Fruit fly (Drosophila melanogaster): ENCODE data around the gene Jhbp1.

Jhbp1 gene

DNA sequence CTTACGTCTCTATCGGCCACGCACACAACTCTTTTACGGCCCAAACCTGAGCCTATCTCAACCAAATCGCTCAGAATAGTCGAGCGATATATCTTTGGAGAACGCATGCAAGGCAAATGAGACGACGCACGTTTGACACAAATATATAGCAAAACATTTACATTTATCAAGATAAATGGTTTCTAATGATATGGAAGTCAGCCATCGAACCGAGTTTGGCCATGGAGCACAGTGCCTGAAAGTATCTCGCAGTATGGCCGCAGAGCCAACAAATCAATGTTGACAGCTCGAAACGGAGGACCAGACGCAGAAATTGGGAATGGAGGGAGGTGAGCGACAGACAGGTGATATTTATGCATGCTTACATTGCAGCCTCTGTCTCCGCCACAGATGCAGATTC, 22.2 kb downstream of the Jhbp1 start:
- TF ChIP-seq CG17801 (GFP tag; optimal IDR thresholded peaks at IDR 0.05; ENCODE audit: partially characterized antibody), result no peak

dm6 chr3R:4989150-4990017, 24.1 kb downstream of the Jhbp1 start:
- no peak for TF ChIP-seq CG17801 (GFP tag; optimal IDR thresholded peaks at IDR 0.05; ENCODE audit: partially characterized antibody)

dm6 chr3R:4992227-4992737, 27.0 kb downstream of the Jhbp1 start:
- no peak for TF ChIP-seq CG17801 (GFP tag; optimal IDR thresholded peaks at IDR 0.05; ENCODE audit: partially characterized antibody)

DNA sequence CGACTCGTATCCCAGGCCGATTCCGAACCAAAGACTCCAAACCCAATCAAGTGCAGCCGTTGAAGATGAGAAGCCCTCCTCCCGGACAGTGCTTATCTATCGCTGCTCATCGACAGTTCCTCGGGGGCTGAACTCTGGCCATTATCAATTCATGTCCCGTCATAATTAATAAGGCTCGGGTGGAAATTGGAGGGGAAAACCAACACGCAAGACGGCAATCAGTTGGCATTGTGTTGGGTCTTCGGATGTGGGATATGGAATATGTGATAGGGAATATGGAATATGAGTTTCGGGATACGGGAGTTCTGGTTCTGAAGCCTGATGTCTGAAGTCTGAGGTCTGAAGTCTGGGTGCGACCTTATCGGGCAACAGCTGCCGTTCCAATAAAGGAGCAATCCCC, 28.1 kb downstream of the Jhbp1 start:
- TF ChIP-seq CG17801 (GFP tag; optimal IDR thresholded peaks at IDR 0.05; ENCODE audit: partially characterized antibody), result no peak

- no peak for TF ChIP-seq CG17801 (GFP tag; optimal IDR thresholded peaks at IDR 0.05; ENCODE audit: partially characterized antibody)
These were observed 29.4 kb downstream of the Jhbp1 start for dm6 chr3R:4994659-4995058.

DNA sequence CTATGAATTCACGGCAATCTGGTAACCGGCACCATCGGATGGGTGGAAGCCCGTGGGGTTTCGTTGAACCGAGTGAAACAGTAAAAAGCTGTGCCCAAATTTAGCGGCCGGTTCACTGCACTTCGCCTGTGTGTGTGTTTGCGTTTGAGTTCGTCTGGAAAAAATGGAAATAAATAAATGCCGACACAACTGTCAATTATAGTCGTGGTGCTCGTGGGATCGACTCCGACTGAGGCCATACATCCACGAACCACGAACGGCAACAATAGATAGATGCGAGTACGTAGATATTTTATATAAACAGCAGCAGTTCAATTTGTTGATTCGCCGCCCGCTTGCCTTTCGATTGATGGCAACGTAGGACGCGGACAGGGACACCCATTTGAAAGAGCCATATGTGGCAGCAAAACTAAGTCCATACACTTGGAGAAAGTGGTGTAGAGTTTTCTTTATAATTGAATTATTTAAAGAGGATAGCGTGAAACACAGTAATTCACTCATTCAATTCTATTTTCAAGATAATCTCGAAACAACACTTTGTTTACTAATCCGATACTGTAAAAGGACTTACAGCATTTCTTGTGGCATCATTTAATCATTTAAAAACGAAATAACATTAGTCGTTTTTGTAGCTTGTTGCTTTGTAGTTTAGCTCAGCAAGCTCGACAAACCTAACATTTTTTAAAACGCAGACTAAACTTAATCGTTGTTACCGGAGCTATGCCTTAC, 30.5 kb downstream of the Jhbp1 start:
- TF ChIP-seq CG17801 (GFP tag; optimal IDR thresholded peaks at IDR 0.05; ENCODE audit: partially characterized antibody), result no peak

DNA sequence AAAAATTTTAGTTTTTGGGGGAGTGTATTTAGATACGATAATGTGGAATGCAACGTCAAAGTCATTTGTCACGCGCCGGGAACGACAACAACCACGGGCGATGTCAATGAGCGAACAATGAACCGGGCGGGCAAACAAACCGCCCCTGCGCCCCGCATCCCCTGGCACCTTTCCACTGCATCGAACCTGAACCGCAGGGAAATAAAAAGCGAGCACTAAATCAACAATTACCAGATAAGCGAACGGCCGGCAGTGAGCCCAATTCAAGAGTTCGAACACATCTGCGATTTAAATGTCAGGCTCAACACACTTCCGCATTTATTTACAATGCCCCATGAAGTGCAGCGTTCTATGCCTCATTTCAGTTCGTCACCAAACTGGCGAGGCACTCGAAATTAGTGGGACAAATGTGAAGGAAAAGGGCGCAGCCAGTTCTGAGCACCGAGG, 31.3 kb downstream of the Jhbp1 start:
- no peak for TF ChIP-seq CG17801 (GFP tag; optimal IDR thresholded peaks at IDR 0.05; ENCODE audit: partially characterized antibody)

- peak; percentile 65 for TF ChIP-seq CG17801 (GFP tag; optimal IDR thresholded peaks at IDR 0.05; ENCODE audit: partially characterized antibody)
These were observed 32.4 kb downstream of the Jhbp1 start for dm6 chr3R:4997399-4998203.

dm6 chr3R:4998739-4999138, 33.5 kb downstream of the Jhbp1 start:
- no peak for TF ChIP-seq CG17801 (GFP tag; optimal IDR thresholded peaks at IDR 0.05; ENCODE audit: partially characterized antibody)

- TF ChIP-seq CG17801 (GFP tag; optimal IDR thresholded peaks at IDR 0.05; ENCODE audit: partially characterized antibody), result no peak
These were observed 35.4 kb downstream of the Jhbp1 start for dm6 chr3R:5000663-5001062.

DNA sequence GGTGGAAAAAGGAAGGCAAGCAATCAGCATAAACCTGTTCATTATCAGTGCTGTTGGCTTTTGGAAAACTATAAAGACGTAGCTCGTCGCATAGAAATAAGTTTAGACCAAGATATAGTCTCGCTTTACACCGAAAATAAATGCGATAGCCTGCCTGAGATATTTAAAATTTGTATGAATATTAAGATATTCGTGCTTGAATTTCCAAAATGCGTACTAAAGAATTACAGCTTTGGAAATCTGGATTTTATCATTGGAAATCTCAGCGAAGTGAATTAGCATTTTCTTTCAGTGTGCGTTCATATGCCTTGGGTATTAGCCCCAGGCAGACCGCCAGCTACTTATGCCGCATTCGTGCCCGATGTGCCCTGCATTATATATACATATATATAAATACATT, 44.9 kb downstream of the Jhbp1 start:
- no peak for TF ChIP-seq CG17801 (GFP tag; optimal IDR thresholded peaks at IDR 0.05; ENCODE audit: partially characterized antibody)

- TF ChIP-seq CG17801 (GFP tag; optimal IDR thresholded peaks at IDR 0.05; ENCODE audit: partially characterized antibody), result no peak
These were observed 45.9 kb downstream of the Jhbp1 start, which contains the start of gene plh for dm6 chr3R:5010981-5011617. Gene plh (minus strand): TSS chr3R:5011031.

dm6 chr3R:5011908-5012307, 46.7 kb downstream of the Jhbp1 start:
- no peak for TF ChIP-seq CG17801 (GFP tag; optimal IDR thresholded peaks at IDR 0.05; ENCODE audit: partially characterized antibody)

DNA sequence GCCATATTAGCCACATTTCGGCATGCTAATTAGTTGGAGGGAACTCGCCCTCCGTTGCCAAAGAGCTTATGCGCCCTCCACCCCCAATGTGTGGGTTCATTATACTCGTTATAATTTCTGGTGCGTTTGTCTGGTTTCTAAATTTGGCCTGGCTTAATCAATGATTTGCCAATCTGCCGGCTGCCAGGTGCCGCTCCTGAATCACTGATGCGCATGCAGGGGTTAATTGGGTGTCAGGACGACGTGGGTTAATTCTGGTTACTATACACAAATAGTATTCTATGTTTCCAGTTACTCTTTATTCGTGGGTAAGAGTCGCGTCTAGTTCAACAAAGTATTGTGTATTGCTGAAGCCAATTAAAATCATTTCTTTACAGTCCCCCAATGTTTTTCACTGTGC, 47.4 kb downstream of the Jhbp1 start:
- no peak for TF ChIP-seq CG17801 (GFP tag; optimal IDR thresholded peaks at IDR 0.05; ENCODE audit: partially characterized antibody)

DNA sequence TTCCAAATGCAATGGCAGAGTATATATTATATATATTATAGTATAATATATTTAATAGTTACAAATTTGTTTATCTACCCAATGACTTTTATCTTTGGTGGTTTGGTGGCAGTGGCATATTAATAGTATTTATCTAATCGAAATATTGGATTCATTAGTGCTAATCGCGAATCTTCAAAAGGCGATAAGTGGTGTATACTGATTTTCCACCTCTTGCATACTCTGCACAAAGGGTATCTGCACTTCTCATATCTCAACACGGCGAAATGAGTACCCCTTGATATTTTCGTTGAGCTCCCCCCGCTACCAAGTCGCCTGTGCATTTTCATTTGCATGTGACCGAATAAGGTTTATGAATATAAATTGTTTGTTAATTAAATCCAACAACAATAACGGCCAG, 48.3 kb downstream of the Jhbp1 start:
- no peak for TF ChIP-seq CG17801 (GFP tag; optimal IDR thresholded peaks at IDR 0.05; ENCODE audit: partially characterized antibody)

Data from ovary, adult (tissue).